Fruit fly (Drosophila melanogaster) whole organism, embryonic: ENCODE measurements around the gene Smox.
A peak's percentile ranks its signal among the peaks of the same experiment; 100 is the strongest.

Source experiments
- Aef1 ChIP-seq: fragments of 200-800 bp; sonication (Bioruptor generic); IDR thresholded peaks from 3 replicates; pipeline ENCODE4 v1.3.6; 2022; ENCODE audit warnings: missing biosample characterization, missing genetic modification characterization
- C15 ChIP-seq: fragments of 200-800 bp; sonication (Bioruptor generic); IDR thresholded peaks from 3 replicates; pipeline ENCODE4 v1.3.6; 2022; ENCODE audit warnings: missing biosample characterization, missing genetic modification characterization
- CG10267 ChIP-seq: fragments of 200-800 bp; sonication (Bioruptor generic); optimal IDR thresholded peaks from 2 replicates; lab custom pipeline; 2018; ENCODE audit warnings: missing biosample characterization, mild to moderate bottlenecking, missing genetic modification characterization, moderate library complexity
- CG11504 ChIP-seq: fragments of 200-800 bp; sonication (Bioruptor generic); optimal IDR thresholded peaks from 3 replicates; lab custom pipeline; 2019; ENCODE audit warnings: missing biosample characterization, mild to moderate bottlenecking, missing genetic modification characterization, moderate library complexity
- CG12659 ChIP-seq: fragments of 200-800 bp; sonication (Bioruptor generic); optimal IDR thresholded peaks from 3 replicates; lab custom pipeline; 2017; ENCODE audit warnings: mild to moderate bottlenecking, missing biosample characterization, missing genetic modification reagents, missing genetic modification characterization
- CG13624 ChIP-seq: fragments of 200-800 bp; sonication (Bioruptor generic); optimal IDR thresholded peaks from 2 replicates; lab custom pipeline; 2016; ENCODE audit warnings: missing biosample characterization, missing genetic modification characterization
- CG14710 ChIP-seq: fragments of 200-800 bp; sonication (Bioruptor generic); optimal IDR thresholded peaks from 3 replicates; lab custom pipeline; 2019; ENCODE audit warnings: missing biosample characterization, mild to moderate bottlenecking, missing genetic modification characterization, moderate library complexity
- CG1529 ChIP-seq: fragments of 200-800 bp; sonication (Bioruptor generic); optimal IDR thresholded peaks from 3 replicates; lab custom pipeline; 2018; ENCODE audit warnings: missing biosample characterization, missing genetic modification characterization
- CG16863 ChIP-seq: fragments of 200-800 bp; sonication (Bioruptor generic); optimal IDR thresholded peaks from 3 replicates; lab custom pipeline; 2016; ENCODE audit warnings: missing biosample characterization, missing genetic modification characterization
- CG18476 ChIP-seq: fragments of 200-800 bp; sonication (Bioruptor generic); optimal IDR thresholded peaks from 2 replicates; lab custom pipeline; 2016; ENCODE audit warnings: missing biosample characterization, mild to moderate bottlenecking, missing genetic modification characterization
- CG18619 ChIP-seq: fragments of 200-800 bp; sonication (Bioruptor generic); optimal IDR thresholded peaks from 3 replicates; lab custom pipeline; 2017; ENCODE audit warnings: missing biosample characterization, mild to moderate bottlenecking, missing genetic modification characterization
- CG18764 ChIP-seq: fragments of 200-800 bp; sonication (Bioruptor generic); optimal IDR thresholded peaks from 3 replicates; lab custom pipeline; 2016; ENCODE audit warnings: missing biosample characterization, missing genetic modification characterization
- CG2889 ChIP-seq: fragments of 200-800 bp; sonication (Bioruptor generic); IDR thresholded peaks from 3 replicates; pipeline ENCODE4 v1.3.6; 2022; ENCODE audit warnings: missing biosample characterization, missing genetic modification characterization
- CG4282 ChIP-seq: fragments of 200-800 bp; sonication (Bioruptor generic); optimal IDR thresholded peaks from 2 replicates; lab custom pipeline; 2016; ENCODE audit warnings: missing biosample characterization, missing genetic modification characterization
- CG6254 ChIP-seq: fragments of 200-800 bp; sonication (Bioruptor generic); optimal IDR thresholded peaks from 3 replicates; lab custom pipeline; 2017; ENCODE audit warnings: mild to moderate bottlenecking, missing biosample characterization, missing genetic modification reagents, missing genetic modification characterization
- CG6854 ChIP-seq: fragments of 200-800 bp; sonication (Bioruptor generic); optimal IDR thresholded peaks from 3 replicates; lab custom pipeline; 2017; ENCODE audit warnings: missing biosample characterization, mild to moderate bottlenecking, missing genetic modification characterization
- CG7928 ChIP-seq: fragments of 200-800 bp; sonication (Bioruptor generic); optimal IDR thresholded peaks from 2 replicates; lab custom pipeline; 2017; ENCODE audit warnings: missing biosample characterization, mild to moderate bottlenecking, missing genetic modification characterization
- CG8281 ChIP-seq: fragments of 200-800 bp; sonication (Bioruptor generic); optimal IDR thresholded peaks from 2 replicates; lab custom pipeline; 2018; ENCODE audit warnings: missing biosample characterization, mild to moderate bottlenecking, missing genetic modification characterization, moderate library complexity
- CG8478 ChIP-seq: fragments of >200 bp; optimal IDR thresholded peaks from 2 replicates; lab custom pipeline; 2018
- CG9932 ChIP-seq: fragments of 200-800 bp; sonication (Bioruptor generic); IDR thresholded peaks from 2 replicates; pipeline ENCODE4 v1.3.6; 2022; ENCODE audit warnings: missing biosample characterization, missing genetic modification characterization
- CoRest ChIP-seq: fragments of 200-800 bp; sonication (Bioruptor generic); optimal IDR thresholded peaks from 3 replicates; lab custom pipeline; 2018; ENCODE audit warnings: missing biosample characterization, mild to moderate bottlenecking, missing genetic modification characterization, moderate library complexity
- E2f2 ChIP-seq: fragments of 200-800 bp; sonication (Bioruptor generic); IDR thresholded peaks from 2 replicates; pipeline ENCODE4 v1.3.6; 2022; ENCODE audit warnings: missing biosample characterization, missing genetic modification characterization
- Ets65A ChIP-seq: fragments of 200-800 bp; sonication (Bioruptor generic); peaks from one replicate; lab custom pipeline; 2016; ENCODE audit warnings: missing biosample characterization, missing genetic modification characterization
- HmgD ChIP-seq: fragments of 200-800 bp; sonication (Bioruptor generic); optimal IDR thresholded peaks from 3 replicates; lab custom pipeline; 2016; ENCODE audit warnings: missing biosample characterization, missing genetic modification characterization
- Hmx ChIP-seq: fragments of 200-800 bp; sonication (Bioruptor generic); optimal IDR thresholded peaks from 2 replicates; lab custom pipeline; 2016; ENCODE audit warnings: missing biosample characterization, missing genetic modification characterization
- Hsf ChIP-seq: fragments of 200-800 bp; sonication (Bioruptor generic); optimal IDR thresholded peaks from 3 replicates; lab custom pipeline; 2016; ENCODE audit warnings: missing biosample characterization, missing genetic modification characterization
- Jarid2 ChIP-seq: fragments of 200-800 bp; sonication (Bioruptor generic); optimal IDR thresholded peaks from 3 replicates; lab custom pipeline; 2017; ENCODE audit warnings: mild to moderate bottlenecking, missing biosample characterization, missing genetic modification reagents, missing genetic modification characterization
- Max ChIP-seq: fragments of 200-800 bp; sonication (Bioruptor generic); optimal IDR thresholded peaks from 2 replicates; lab custom pipeline; 2016; ENCODE audit warnings: missing biosample characterization, mild to moderate bottlenecking, missing genetic modification characterization
- NK7.1 ChIP-seq: fragments of 200-800 bp; sonication (Bioruptor generic); optimal IDR thresholded peaks from 3 replicates; lab custom pipeline; 2016; ENCODE audit warnings: missing biosample characterization, missing genetic modification characterization
- Opbp ChIP-seq: fragments of 200-800 bp; sonication (Bioruptor generic); IDR thresholded peaks from 3 replicates; pipeline ENCODE4 v1.3.6; 2022; ENCODE audit warnings: missing biosample characterization, missing genetic modification characterization; ENCODE audit not compliant: partially characterized antibody
- Rx ChIP-seq: fragments of 200-800 bp; sonication (Bioruptor generic); IDR thresholded peaks from 2 replicates; pipeline ENCODE4 v1.3.6; 2022; ENCODE audit warnings: missing biosample characterization, missing genetic modification characterization
- Sry-β ChIP-seq: fragments of 200-800 bp; sonication (Bioruptor generic); optimal IDR thresholded peaks from 2 replicates; lab custom pipeline; 2018; ENCODE audit warnings: missing biosample characterization, mild to moderate bottlenecking, missing genetic modification characterization, moderate library complexity
- ase ChIP-seq: fragments of 200-800 bp; sonication (Bioruptor generic); IDR thresholded peaks from 3 replicates; pipeline ENCODE4 v1.3.6; 2022; ENCODE audit warnings: missing biosample characterization, missing genetic modification characterization
- bigmax ChIP-seq: fragments of 200-800 bp; sonication (Bioruptor generic); optimal IDR thresholded peaks from 2 replicates; lab custom pipeline; 2018; ENCODE audit warnings: missing biosample characterization, mild to moderate bottlenecking, missing genetic modification characterization
- chif ChIP-seq, 2 experiments: fragments of 200-800 bp; sonication (Bioruptor generic); optimal IDR thresholded peaks; 3 replicates each; lab custom pipeline; 2016; ENCODE audit warnings: missing biosample characterization in 2 of 2, missing genetic modification characterization in 2 of 2
- crp ChIP-seq, 2 experiments: fragments of 200-800 bp; sonication (Bioruptor generic); optimal IDR thresholded peaks; 2 replicates in 1 of 2; 3 replicates in 1 of 2; lab custom pipeline; 2017; ENCODE audit warnings: missing biosample characterization in 2 of 2, missing genetic modification characterization in 2 of 2, mild to moderate bottlenecking in 1 of 2, moderate library complexity in 1 of 2
- cwo ChIP-seq: fragments of 200-800 bp; sonication (Bioruptor generic); optimal IDR thresholded peaks from 3 replicates; lab custom pipeline; 2017; ENCODE audit warnings: missing biosample characterization, missing genetic modification characterization, mild to moderate bottlenecking, moderate library complexity, missing genetic modification reagents
- da ChIP-seq: fragments of 200-800 bp; sonication (Bioruptor generic); optimal IDR thresholded peaks from 2 replicates; lab custom pipeline; 2016; ENCODE audit warnings: missing biosample characterization, missing genetic modification characterization
- jing ChIP-seq: fragments of 200-800 bp; sonication (Bioruptor generic); optimal IDR thresholded peaks from 2 replicates; lab custom pipeline; 2018; ENCODE audit warnings: missing biosample characterization, mild to moderate bottlenecking, missing genetic modification characterization
- lola ChIP-seq, 3 experiments: fragments of >200 bp in 2 of 3; fragments of 200-800 bp in 1 of 3; sonication (Bioruptor generic) in 1 of 3; optimal IDR thresholded peaks; 2 replicates each; lab custom pipeline; 2017 to 2019; ENCODE audit warnings: missing biosample characterization in 3 of 3, missing genetic modification characterization in 3 of 3, mild to moderate bottlenecking in 1 of 3, moderate library complexity in 1 of 3
- nau ChIP-seq: fragments of 200-800 bp; sonication (Bioruptor generic); optimal IDR thresholded peaks from 3 replicates; lab custom pipeline; 2017; ENCODE audit warnings: missing biosample characterization, mild to moderate bottlenecking, missing genetic modification characterization, missing genetic modification reagents
- nerfin-1 ChIP-seq: fragments of 200-800 bp; sonication (Bioruptor generic); optimal IDR thresholded peaks from 3 replicates; lab custom pipeline; 2019; ENCODE audit warnings: missing biosample characterization, mild to moderate bottlenecking, missing genetic modification characterization, moderate library complexity
- pho ChIP-seq: fragments of 200-800 bp; sonication (Bioruptor generic); optimal IDR thresholded peaks from 2 replicates; lab custom pipeline; 2016; ENCODE audit warnings: missing biosample characterization, missing genetic modification characterization
- phol ChIP-seq: fragments of 200-800 bp; sonication (Bioruptor generic); optimal IDR thresholded peaks from 3 replicates; lab custom pipeline; 2018; ENCODE audit warnings: missing biosample characterization, mild to moderate bottlenecking, missing genetic modification characterization, moderate library complexity
- sc ChIP-seq, 3 experiments: fragments of >200 bp in 2 of 3; fragments of 200-800 bp in 1 of 3; sonication (Bioruptor generic) in 1 of 3; optimal IDR thresholded peaks; 2 replicates in 2 of 3; 3 replicates in 1 of 3; lab custom pipeline; 2017; ENCODE audit warnings: mild to moderate bottlenecking in 1 of 3, missing biosample characterization in 1 of 3, missing genetic modification characterization in 1 of 3, missing genetic modification reagents in 1 of 3
- slp2 ChIP-seq: fragments of 200-800 bp; sonication (Bioruptor generic); optimal IDR thresholded peaks from 2 replicates; lab custom pipeline; 2016; ENCODE audit warnings: missing biosample characterization, missing genetic modification characterization
- stwl ChIP-seq: fragments of 200-800 bp; sonication (Bioruptor generic); optimal IDR thresholded peaks from 3 replicates; lab custom pipeline; 2018; ENCODE audit warnings: missing biosample characterization, mild to moderate bottlenecking, missing genetic modification characterization, moderate library complexity
- trem ChIP-seq: fragments of 200-800 bp; optimal IDR thresholded peaks from 3 replicates; lab custom pipeline; 2019; ENCODE audit warnings: missing biosample characterization, mild to moderate bottlenecking, missing genetic modification characterization, moderate library complexity
- tx ChIP-seq: fragments of 200-800 bp; sonication (Bioruptor generic); optimal IDR thresholded peaks from 2 replicates; lab custom pipeline; 2016; ENCODE audit warnings: missing biosample characterization, missing genetic modification characterization
- vvl ChIP-seq: fragments of 200-800 bp; sonication (Bioruptor generic); IDR thresholded peaks from 2 replicates; pipeline ENCODE4 v1.3.6; 2022; ENCODE audit warnings: missing biosample characterization, missing genetic modification characterization
- wor ChIP-seq: fragments of 200-800 bp; sonication (Bioruptor generic); IDR thresholded peaks from 2 replicates; pipeline ENCODE4 v1.3.6; 2022; ENCODE audit warnings: missing biosample characterization, missing genetic modification characterization

Gene Smox

DNA sequence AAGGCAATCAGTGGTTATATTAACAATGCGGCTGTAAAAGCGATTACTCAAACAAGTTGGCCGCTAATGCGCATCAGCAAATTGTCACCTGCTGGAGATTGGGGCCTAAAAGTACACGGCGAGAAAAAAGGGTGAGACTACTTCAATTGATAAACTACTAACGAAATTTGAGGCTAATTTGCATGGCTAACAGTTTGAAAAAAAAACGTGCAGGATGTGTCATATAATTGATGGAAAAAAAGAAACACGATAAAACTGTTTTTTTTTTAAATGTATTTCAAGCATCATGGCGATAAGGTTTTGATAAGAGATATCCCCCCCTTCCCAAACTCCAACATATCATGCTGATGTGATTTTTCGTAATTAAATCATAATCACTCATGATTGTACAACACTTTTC is 29.4 kb downstream of the Smox start (continued):
- TF ChIP-seq nerfin-1 (tag; lab: Kevin White, UChicago) = no peak
- peak; percentile 28 for TF ChIP-seq CoRest
- TF ChIP-seq Sry-β = no peak
- peak; percentile 65 for TF ChIP-seq CG13624 (GFP tag; lab: Kevin White, UChicago)
- TF ChIP-seq E2f2 = no peak
- TF ChIP-seq Hsf (GFP tag; lab: Kevin White, UChicago) = peak; percentile 1
- no peak for TF ChIP-seq CG1529
- peak; percentile 60; the same call in 1 of the 2 replicates for TF ChIP-seq vvl (GFP tag; lab: Robert Waterston, UW)
- no peak for TF ChIP-seq lola (GFP tag; optimal IDR thresholded peaks at IDR 0.05; lab: Kevin White, UChicago)
- TF ChIP-seq CG18476 (GFP tag; lab: Kevin White, UChicago) = no peak
- TF ChIP-seq tx (GFP tag; lab: Kevin White, UChicago) = no peak
- TF ChIP-seq sc (optimal IDR thresholded peaks at IDR 0.05; lab: Kevin White, UChicago) = no peak
- no peak for TF ChIP-seq sc (GFP tag; optimal IDR thresholded peaks at IDR 0.05; lab: Kevin White, UChicago)
- no peak for TF ChIP-seq phol
- TF ChIP-seq CG18764 = no peak
- peak; percentile 51 for TF ChIP-seq cwo (GFP tag; lab: Kevin White, UChicago)
- TF ChIP-seq trem (tag; lab: Kevin White, UChicago) = no peak
- peak; percentile 90 for TF ChIP-seq Ets65A
- peak; percentile 41; the same call in 1 of the 3 replicates for TF ChIP-seq Aef1 (GFP tag; lab: Robert Waterston, UW)
- TF ChIP-seq nau (GFP tag; lab: Kevin White, UChicago) = peak; percentile 27
- peak; percentile 52 for TF ChIP-seq CG9932 (GFP tag; lab: Robert Waterston, UW)
- TF ChIP-seq CG18619 = peak; percentile 18
- no peak for TF ChIP-seq chif (GFP tag; optimal IDR thresholded peaks at IDR 0.05; lab: Kevin White, UChicago)
- TF ChIP-seq HmgD (GFP tag; lab: Kevin White, UChicago) = no peak
- peak; percentile 35 for TF ChIP-seq CG12659 (GFP tag; lab: Kevin White, UChicago)
- no peak for TF ChIP-seq Rx (GFP tag; lab: Robert Waterston, UW)
- TF ChIP-seq CG8478 (lab: Kevin White, UChicago) = no peak
- peak; percentile 46 for TF ChIP-seq CG11504 (tag; lab: Kevin White, UChicago)
- no peak for TF ChIP-seq wor (GFP tag; lab: Robert Waterston, UW)
- TF ChIP-seq ase (GFP tag; lab: Robert Waterston, UW) = no peak
- no peak for TF ChIP-seq CG8281 (tag; lab: Kevin White, UChicago)
- TF ChIP-seq NK7.1 (GFP tag; lab: Kevin White, UChicago) = peak; percentile 11
- no peak for TF ChIP-seq pho (GFP tag; lab: Kevin White, UChicago)
- TF ChIP-seq CG10267 (tag; lab: Kevin White, UChicago) = no peak
- TF ChIP-seq crp (GFP tag; optimal IDR thresholded peaks at IDR 0.05; lab: Kevin White, UChicago) = no peak
- TF ChIP-seq Opbp (GFP tag; lab: Robert Waterston, UW) = no peak
- no peak for TF ChIP-seq CG16863 (GFP tag; lab: Kevin White, UChicago)
- no peak for TF ChIP-seq CG7928 (GFP tag; lab: Kevin White, UChicago)
- no peak for TF ChIP-seq stwl (tag; lab: Kevin White, UChicago)
- TF ChIP-seq Jarid2 (GFP tag; lab: Kevin White, UChicago) = no peak
- no peak for TF ChIP-seq jing (GFP tag; lab: Kevin White, UChicago)
- TF ChIP-seq da (GFP tag; lab: Kevin White, UChicago) = no peak
- TF ChIP-seq CG6254 = no peak
- TF ChIP-seq CG2889 (GFP tag; lab: Robert Waterston, UW) = no peak
- TF ChIP-seq Max (GFP tag; lab: Kevin White, UChicago) = no peak
- TF ChIP-seq CG6854 (GFP tag; lab: Kevin White, UChicago) = no peak
- TF ChIP-seq CG14710 = no peak
- TF ChIP-seq Hmx (GFP tag; lab: Kevin White, UChicago) = no peak
- no peak for TF ChIP-seq slp2
- 0 out of 3 replicates have a peak, but pooled peaks have one; percentile 13 for TF ChIP-seq C15 (GFP tag; lab: Robert Waterston, UW)
- no peak for TF ChIP-seq CG4282
- no peak for TF ChIP-seq bigmax (GFP tag; lab: Kevin White, UChicago)
